Worm (Caenorhabditis elegans): ENCODE results near the gene nhr-207.

DNA sequence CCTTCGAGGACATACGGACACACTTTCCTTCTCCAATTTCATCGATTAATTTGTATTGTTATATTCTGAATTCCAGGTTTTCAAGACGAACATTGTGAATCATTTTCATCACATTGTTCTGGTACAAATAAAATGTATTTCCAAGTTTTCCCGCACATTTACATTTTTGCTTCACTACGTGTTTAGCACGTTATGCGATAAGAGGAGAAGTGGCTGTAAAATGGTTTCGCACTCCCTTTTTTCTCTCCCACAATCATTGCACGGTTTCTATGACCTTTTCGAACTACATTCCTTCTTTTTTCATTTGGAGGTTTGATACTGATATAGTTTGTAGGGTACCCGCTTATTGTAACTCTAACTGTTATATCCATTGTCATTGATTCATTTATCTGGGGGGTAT is 17.8 kb downstream of the nhr-207 start:
- TF ChIP-seq ztf-11 (tag; optimal IDR thresholded peaks at IDR 0.05) (no peak), nhr-12 (tag; optimal IDR thresholded peaks at IDR 0.05) (no peak), lsy-2 (tag; optimal IDR thresholded peaks at IDR 0.05) (no peak), nhr-28 (tag; optimal IDR thresholded peaks at IDR 0.05) (no peak), unc-39 (tag; optimal IDR thresholded peaks at IDR 0.05) (no peak), unc-120 (tag; optimal IDR thresholded peaks at IDR 0.05; ENCODE audit: poor library complexity, severe bottlenecking) (no peak), mab-5 (tag; optimal IDR thresholded peaks at IDR 0.05) (no peak), nhr-76 (tag; optimal IDR thresholded peaks at IDR 0.05) (no peak), flh-1 (GFP tag; optimal IDR thresholded peaks at IDR 0.05) (no peak)

All from whole organism, mixed stage, embryonic.